Fruit fly (Drosophila melanogaster) whole organism, embryonic: ENCODE results near the gene ens.
A peak's percentile ranks its signal among the peaks of the same experiment; 100 is the strongest.

ENCODE experiments used
- CG10267 ChIP-seq: fragments of 200-800 bp; sonication (Bioruptor generic); optimal IDR thresholded peaks from 2 replicates; lab custom pipeline; 2018; ENCODE audit warnings: missing biosample characterization, mild to moderate bottlenecking, missing genetic modification characterization, moderate library complexity
- CG11247 ChIP-seq: fragments of 200-800 bp; sonication (Bioruptor generic); IDR thresholded peaks from 2 replicates; pipeline ENCODE4 v1.3.6; 2022; ENCODE audit warnings: missing biosample characterization, missing genetic modification characterization
- CG11696 ChIP-seq: fragments of 200-800 bp; sonication (Bioruptor generic); IDR thresholded peaks from 2 replicates; pipeline ENCODE4 v1.3.6; 2022; ENCODE audit warnings: missing biosample characterization, missing genetic modification characterization
- CG13123 ChIP-seq: fragments of 200-800 bp; sonication (Bioruptor generic); optimal IDR thresholded peaks from 2 replicates; lab custom pipeline; 2016; ENCODE audit warnings: missing biosample characterization, missing genetic modification characterization
- CG13296 ChIP-seq: fragments of 200-800 bp; sonication (Bioruptor generic); optimal IDR thresholded peaks from 3 replicates; lab custom pipeline; 2018; ENCODE audit warnings: missing biosample characterization, mild to moderate bottlenecking, missing genetic modification characterization
- CG13775 ChIP-seq: fragments of 200-800 bp; sonication (Bioruptor generic); optimal IDR thresholded peaks from 3 replicates; lab custom pipeline; 2017; ENCODE audit warnings: missing biosample characterization, mild to moderate bottlenecking, missing genetic modification characterization
- CG15514 ChIP-seq: fragments of 200-800 bp; sonication (Bioruptor generic); optimal IDR thresholded peaks from 3 replicates; lab custom pipeline; 2017; ENCODE audit warnings: missing biosample characterization, missing genetic modification characterization, mild to moderate bottlenecking, moderate library complexity, missing genetic modification reagents
- CG15601 ChIP-seq: fragments of 200-800 bp; sonication (Bioruptor generic); optimal IDR thresholded peaks from 3 replicates; lab custom pipeline; 2019; ENCODE audit warnings: missing biosample characterization, mild to moderate bottlenecking, missing genetic modification characterization, moderate library complexity
- CG16779 ChIP-seq: fragments of 200-800 bp; sonication (Bioruptor generic); IDR thresholded peaks from 2 replicates; pipeline ENCODE4 v1.3.6; 2022; ENCODE audit warnings: missing biosample characterization, missing genetic modification characterization
- CG17385 ChIP-seq: fragments of 200-800 bp; sonication (Bioruptor generic); optimal IDR thresholded peaks from 3 replicates; lab custom pipeline; 2018; ENCODE audit warnings: missing biosample characterization, mild to moderate bottlenecking, missing genetic modification characterization
- CG18599 ChIP-seq: fragments of 200-800 bp; sonication (Bioruptor generic); optimal IDR thresholded peaks from 3 replicates; lab custom pipeline; 2017; ENCODE audit warnings: missing biosample characterization, missing genetic modification characterization, mild to moderate bottlenecking, moderate library complexity, missing genetic modification reagents
- CG30020 ChIP-seq: fragments of 200-800 bp; optimal IDR thresholded peaks from 2 replicates; lab custom pipeline; 2019; ENCODE audit warnings: missing biosample characterization, mild to moderate bottlenecking, missing genetic modification characterization, moderate library complexity
- CG4820 ChIP-seq: fragments of 200-800 bp; sonication (Bioruptor generic); optimal IDR thresholded peaks from 3 replicates; lab custom pipeline; 2016; ENCODE audit warnings: missing biosample characterization, missing genetic modification characterization
- Deaf1 ChIP-seq: fragments of 200-800 bp; optimal IDR thresholded peaks from 3 replicates; lab custom pipeline; 2019; ENCODE audit warnings: missing biosample characterization, mild to moderate bottlenecking, missing genetic modification characterization, moderate library complexity
- Doc3 ChIP-seq: fragments of 200-800 bp; sonication (Bioruptor generic); IDR thresholded peaks from 3 replicates; pipeline ENCODE4 v1.3.6; 2022; ENCODE audit warnings: missing biosample characterization, missing genetic modification characterization; ENCODE audit not compliant: partially characterized antibody
- Ets65A ChIP-seq: fragments of 200-800 bp; sonication (Bioruptor generic); peaks from one replicate; lab custom pipeline; 2016; ENCODE audit warnings: missing biosample characterization, missing genetic modification characterization
- Ets97D ChIP-seq: fragments of 200-800 bp; sonication (Bioruptor generic); optimal IDR thresholded peaks from 3 replicates; lab custom pipeline; 2016; ENCODE audit warnings: missing biosample characterization, missing genetic modification characterization
- HLH4C ChIP-seq: fragments of 200-800 bp; sonication (Bioruptor generic); IDR thresholded peaks from 3 replicates; pipeline ENCODE4 v1.3.6; 2022; ENCODE audit warnings: missing biosample characterization, missing genetic modification characterization; ENCODE audit not compliant: partially characterized antibody
- HmgD ChIP-seq: fragments of 200-800 bp; sonication (Bioruptor generic); optimal IDR thresholded peaks from 3 replicates; lab custom pipeline; 2016; ENCODE audit warnings: missing biosample characterization, missing genetic modification characterization
- Kr ChIP-seq: fragments of 200-800 bp; sonication (Bioruptor generic); optimal IDR thresholded peaks from 2 replicates; lab custom pipeline; 2017; ENCODE audit warnings: missing biosample characterization, mild to moderate bottlenecking, missing genetic modification characterization
- Rfx ChIP-seq: fragments of 200-800 bp; sonication (Bioruptor generic); IDR thresholded peaks from 2 replicates; pipeline ENCODE4 v1.3.6; 2022; ENCODE audit warnings: missing biosample characterization, missing genetic modification characterization
- Trl ChIP-seq, 3 experiments: fragments of >200 bp in 2 of 3; fragments of 200-800 bp in 1 of 3; sonication (Bioruptor generic) in 1 of 3; optimal IDR thresholded peaks; 2 replicates in 1 of 3; 3 replicates in 2 of 3; lab custom pipeline; 2016 to 2017; ENCODE audit warnings: missing biosample characterization in 1 of 3, missing genetic modification characterization in 1 of 3
- abd-A ChIP-seq: fragments of 200-800 bp; sonication (Bioruptor generic); optimal IDR thresholded peaks from 3 replicates; lab custom pipeline; 2019; ENCODE audit warnings: missing biosample characterization, mild to moderate bottlenecking, missing genetic modification characterization, moderate library complexity
- amos ChIP-seq: fragments of 200-800 bp; sonication (Bioruptor generic); IDR thresholded peaks from 2 replicates; pipeline ENCODE4 v1.3.6; 2022; ENCODE audit warnings: missing biosample characterization, missing genetic modification characterization; ENCODE audit not compliant: partially characterized antibody
- dm ChIP-seq: fragments of 200-800 bp; sonication (Bioruptor generic); optimal IDR thresholded peaks from 3 replicates; lab custom pipeline; 2016; ENCODE audit warnings: missing biosample characterization, missing genetic modification characterization
- dysf ChIP-seq: fragments of 200-800 bp; sonication (Bioruptor generic); IDR thresholded peaks from 3 replicates; pipeline ENCODE4 v1.3.6; 2022; ENCODE audit warnings: missing biosample characterization, missing genetic modification characterization
- ewg ChIP-seq: fragments of 200-800 bp; sonication (Bioruptor generic); optimal IDR thresholded peaks from 3 replicates; lab custom pipeline; 2017; ENCODE audit warnings: mild to moderate bottlenecking, missing biosample characterization, missing genetic modification reagents, missing genetic modification characterization
- fd102C ChIP-seq: fragments of 200-800 bp; sonication (Bioruptor generic); optimal IDR thresholded peaks from 2 replicates; lab custom pipeline; 2018; ENCODE audit warnings: missing biosample characterization, mild to moderate bottlenecking, missing genetic modification characterization, moderate library complexity
- grau ChIP-seq: fragments of 200-800 bp; optimal IDR thresholded peaks from 3 replicates; lab custom pipeline; 2019; ENCODE audit warnings: missing biosample characterization, mild to moderate bottlenecking, missing genetic modification characterization, moderate library complexity
- ham ChIP-seq: fragments of 200-800 bp; sonication (Bioruptor generic); IDR thresholded peaks from 2 replicates; pipeline ENCODE4 v1.3.6; 2022; ENCODE audit warnings: missing biosample characterization, missing genetic modification characterization
- knrl ChIP-seq: fragments of 200-800 bp; sonication (Bioruptor generic); IDR thresholded peaks from 3 replicates; pipeline ENCODE4 v1.3.6; 2022; ENCODE audit warnings: missing biosample characterization, missing genetic modification characterization; ENCODE audit not compliant: partially characterized antibody
- nerfin-1 ChIP-seq: fragments of 200-800 bp; sonication (Bioruptor generic); optimal IDR thresholded peaks from 3 replicates; lab custom pipeline; 2019; ENCODE audit warnings: missing biosample characterization, mild to moderate bottlenecking, missing genetic modification characterization, moderate library complexity
- nom ChIP-seq: fragments of 200-800 bp; sonication (Bioruptor generic); optimal IDR thresholded peaks from 2 replicates; lab custom pipeline; 2017; ENCODE audit warnings: missing biosample characterization, missing genetic modification characterization, mild to moderate bottlenecking, moderate library complexity, missing genetic modification reagents
- pzg ChIP-seq: fragments of 200-800 bp; sonication (Bioruptor generic); optimal IDR thresholded peaks from 3 replicates; lab custom pipeline; 2018; ENCODE audit warnings: missing biosample characterization, mild to moderate bottlenecking, missing genetic modification characterization, moderate library complexity
- row ChIP-seq: fragments of 200-800 bp; sonication (Bioruptor generic); IDR thresholded peaks from 3 replicates; pipeline ENCODE4 v1.3.6; 2022; ENCODE audit warnings: missing biosample characterization, missing genetic modification characterization
- sima ChIP-seq: fragments of 200-800 bp; sonication (Bioruptor generic); optimal IDR thresholded peaks from 2 replicates; lab custom pipeline; 2016; ENCODE audit warnings: missing biosample characterization, missing genetic modification characterization
- zf30C ChIP-seq: fragments of 200-800 bp; sonication (Bioruptor generic); optimal IDR thresholded peaks from 3 replicates; lab custom pipeline; 2018; ENCODE audit warnings: missing biosample characterization, mild to moderate bottlenecking, missing genetic modification characterization
- zfh1 ChIP-seq: fragments of 200-800 bp; sonication (Bioruptor generic); IDR thresholded peaks from 3 replicates; pipeline ENCODE4 v1.3.6; 2022; ENCODE audit warnings: missing biosample characterization, missing genetic modification characterization

Gene ens

dm6 chr3L:4133724-4134678 lies at the start of gene ens (continued):
- peak; percentile 44 for TF ChIP-seq CG15514 (GFP tag; lab: Kevin White, UChicago)
- peak; percentile 66 for TF ChIP-seq nom (GFP tag; lab: Kevin White, UChicago)
- TF ChIP-seq CG10267 = peak; percentile 2
- TF ChIP-seq CG17385 = peak; percentile 20
- peak; percentile 5 for TF ChIP-seq grau (tag; lab: Kevin White, UChicago)
- peak; percentile 34 for TF ChIP-seq dm (GFP tag; lab: Kevin White, UChicago)
- no peak for TF ChIP-seq ham (GFP tag; lab: Robert Waterston, UW)
- no peak for TF ChIP-seq CG13123 (GFP tag; lab: Kevin White, UChicago)
- TF ChIP-seq zfh1 (GFP tag; lab: Robert Waterston, UW) = 0 out of 3 replicates have a peak, but pooled peaks have one; percentile 24
- peak; percentile 79 for TF ChIP-seq pzg (GFP tag; lab: Kevin White, UChicago)
- TF ChIP-seq Trl (optimal IDR thresholded peaks at IDR 0.05; lab: Kevin White, UChicago) = peak; percentile 69 to 93
- TF ChIP-seq Trl (GFP tag; optimal IDR thresholded peaks at IDR 0.05; lab: Kevin White, UChicago) = no peak
- TF ChIP-seq HmgD = no peak

dm6 chr3L:4177981-4178562 lies 43.7 kb upstream of the ens start, which contains the start of gene Teh4:
Teh4 (minus strand) TSS chr3L:4178270.
- TF ChIP-seq CG18599 = peak; percentile 7
- peak; percentile 81 for TF ChIP-seq CG15601
- TF ChIP-seq row (GFP tag; lab: Robert Waterston, UW) = peak; percentile 22; the same call in 1 of the 3 replicates
- 0 out of 2 replicates have a peak, but pooled peaks have one; percentile 5 for TF ChIP-seq CG11247 (GFP tag; lab: Robert Waterston, UW)
- no peak for TF ChIP-seq Doc3 (GFP tag; lab: Robert Waterston, UW)
- TF ChIP-seq CG16779 (GFP tag; lab: Robert Waterston, UW) = peak; percentile 57; the same call in 1 of the 2 replicates
- TF ChIP-seq dysf = 0 out of 3 replicates have a peak, but pooled peaks have one; percentile 9
- 0 out of 3 replicates have a peak, but pooled peaks have one; percentile 31 for TF ChIP-seq HLH4C (GFP tag; lab: Robert Waterston, UW)
- peak in 1 of 2 experiments; percentile 22 for TF ChIP-seq Trl (optimal IDR thresholded peaks at IDR 0.05; lab: Kevin White, UChicago)
- TF ChIP-seq Trl (GFP tag; optimal IDR thresholded peaks at IDR 0.05; lab: Kevin White, UChicago) = no peak
- TF ChIP-seq ewg (GFP tag; lab: Kevin White, UChicago) = peak; percentile 89
- TF ChIP-seq Rfx = no peak
- TF ChIP-seq Kr (GFP tag; lab: Kevin White, UChicago) = no peak
- TF ChIP-seq CG13296 (GFP tag; lab: Kevin White, UChicago) = no peak
- TF ChIP-seq Ets97D (GFP tag; lab: Kevin White, UChicago) = no peak
- no peak for TF ChIP-seq fd102C (GFP tag; lab: Kevin White, UChicago)
- TF ChIP-seq CG30020 (tag; lab: Kevin White, UChicago) = no peak
- no peak for TF ChIP-seq zf30C (GFP tag; lab: Kevin White, UChicago)
- TF ChIP-seq knrl (GFP tag; lab: Robert Waterston, UW) = 0 out of 3 replicates have a peak, but pooled peaks have one; percentile 19
- TF ChIP-seq Ets65A = peak; percentile 85
- no peak for TF ChIP-seq CG13775 (GFP tag; lab: Kevin White, UChicago)
- TF ChIP-seq abd-A (tag; lab: Kevin White, UChicago) = peak; percentile 39
- peak; percentile 72 for TF ChIP-seq CG4820 (GFP tag; lab: Kevin White, UChicago)
- peak; percentile 60 for TF ChIP-seq nerfin-1 (tag; lab: Kevin White, UChicago)
- TF ChIP-seq sima = no peak
- peak; percentile 18 for TF ChIP-seq Deaf1
- 0 out of 2 replicates have a peak, but pooled peaks have one; percentile 12 for TF ChIP-seq amos (GFP tag; lab: Robert Waterston, UW)
- TF ChIP-seq CG15514 (GFP tag; lab: Kevin White, UChicago) = peak; percentile 97
- TF ChIP-seq CG11696 (GFP tag; lab: Robert Waterston, UW) = no peak
